Fruit fly (Drosophila melanogaster) S2 (cell line): ENCODE data around the gene Gbeta5.

Experiments
- CG8478 ChIP-seq: fragments of >200 bp; optimal IDR thresholded peaks from 2 replicates; lab custom pipeline; 2018
- CTCF ChIP-seq, 2 experiments: fragments of >200 bp; optimal IDR thresholded peaks; 2 replicates each; lab custom pipeline; 2018

DNA sequence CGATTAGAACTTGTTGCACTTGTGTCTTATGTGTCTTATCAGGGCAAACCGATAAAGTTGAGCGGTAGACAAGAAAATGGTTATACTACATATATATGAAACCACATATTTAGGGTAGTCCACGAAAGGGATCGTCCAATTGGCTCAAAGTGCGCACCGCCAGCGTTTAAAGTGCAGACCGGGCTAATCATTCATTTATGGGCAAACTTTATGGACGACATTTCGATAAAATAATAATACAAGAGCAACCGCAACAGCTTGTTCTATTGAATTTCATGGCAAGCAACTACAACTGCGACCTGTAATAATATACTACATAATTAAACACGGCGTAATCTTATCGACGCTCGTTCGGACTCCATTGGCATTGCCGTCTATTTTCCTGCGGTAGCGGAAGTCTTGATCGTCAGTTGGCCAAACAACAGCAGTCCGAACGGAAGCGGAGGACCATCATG lies 16.6 kb downstream of the Gbeta5 start, which contains the start of the genes cyr and CG2120:
- TF ChIP-seq CG8478 (lab: Kevin White, UChicago): no peak
- no peak for TF ChIP-seq CTCF (optimal IDR thresholded peaks at IDR 0.05; lab: Kevin White, UChicago)
